Fruit fly (Drosophila melanogaster): ENCODE measurements around the gene ebi.

DNA sequence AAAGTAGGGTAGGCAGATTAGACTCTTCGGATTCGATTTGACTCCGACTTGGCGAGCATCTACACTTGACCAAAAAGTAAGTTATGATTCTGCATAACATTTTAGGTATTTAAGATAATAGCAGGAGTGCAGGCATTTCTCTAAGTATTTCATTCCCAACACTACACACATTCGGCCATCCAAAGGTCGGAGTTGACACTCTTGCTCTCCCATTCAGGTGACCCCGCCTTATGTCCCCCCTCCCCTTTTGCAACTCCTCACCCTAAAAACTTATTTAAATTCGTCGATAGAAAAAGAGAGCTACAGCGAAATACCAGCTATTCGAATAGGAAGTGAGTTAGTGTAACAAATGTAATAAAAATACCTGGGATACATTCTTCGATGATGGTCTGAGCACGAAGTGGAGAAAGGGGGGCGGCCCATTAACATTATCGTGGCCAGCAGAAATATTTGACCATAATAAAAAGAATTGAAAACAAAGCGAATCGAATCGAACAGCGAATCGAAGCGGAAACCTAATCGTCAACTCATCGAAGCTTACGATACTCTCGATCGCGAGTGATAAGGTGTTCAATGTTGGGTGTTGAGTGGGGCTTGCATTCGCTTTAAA lies 13.6 kb downstream of the ebi start:
- TF ChIP-seq CG8478 (optimal IDR thresholded peaks at IDR 0.05) (no peak), CTCF (optimal IDR thresholded peaks at IDR 0.05) (no peak)
